Fruit fly (Drosophila melanogaster) whole organism, wandering third instar larva: ENCODE data around the gene CG15005.

Experiments
- Abd-B ChIP-seq: fragments of >200 bp; optimal IDR thresholded peaks from 2 replicates; lab custom pipeline; 2017; ENCODE audit warnings: missing biosample characterization, missing genetic modification characterization
- CG32264 ChIP-seq: fragments of 200-800 bp; sonication (Bioruptor generic); optimal IDR thresholded peaks from 2 replicates; lab custom pipeline; 2016; ENCODE audit warnings: missing biosample characterization, missing genetic modification characterization
- CG9705 ChIP-seq: fragments of 200-800 bp; sonication (Bioruptor generic); optimal IDR thresholded peaks from 2 replicates; lab custom pipeline; 2018; ENCODE audit warnings: missing biosample characterization, mild to moderate bottlenecking, missing genetic modification characterization
- CrebA ChIP-seq: fragments of 200-800 bp; sonication (Bioruptor generic); optimal IDR thresholded peaks from 2 replicates; lab custom pipeline; 2016; ENCODE audit warnings: missing biosample characterization, mild to moderate bottlenecking, missing genetic modification characterization, borderline replicate concordance
- Dfd ChIP-seq: fragments of >200 bp; optimal IDR thresholded peaks from 2 replicates; lab custom pipeline; 2017; ENCODE audit warnings: missing biosample characterization, missing genetic modification characterization
- GATAd ChIP-seq: sonication (Bioruptor generic); optimal IDR thresholded peaks from 2 replicates; lab custom pipeline; 2016; ENCODE audit warnings: missing biosample characterization, missing genetic modification characterization
- HLH106 ChIP-seq: fragments of 200-800 bp; optimal IDR thresholded peaks from 3 replicates; lab custom pipeline; 2019; ENCODE audit warnings: missing biosample characterization, mild to moderate bottlenecking, missing genetic modification characterization, moderate library complexity
- Hnf4 ChIP-seq: fragments of 200-800 bp; sonication (Bioruptor generic); optimal IDR thresholded peaks from 2 replicates; lab custom pipeline; 2016; ENCODE audit warnings: missing biosample characterization, mild to moderate bottlenecking, missing genetic modification characterization
- Hr78 ChIP-seq: fragments of >200 bp; optimal IDR thresholded peaks from 2 replicates; lab custom pipeline; 2017; ENCODE audit warnings: missing biosample characterization, missing genetic modification characterization
- Jra ChIP-seq: sonication (Bioruptor generic); optimal IDR thresholded peaks from 2 replicates; lab custom pipeline; 2016; ENCODE audit warnings: missing biosample characterization, missing genetic modification characterization
- Mio ChIP-seq: sonication (Bioruptor generic); optimal IDR thresholded peaks from 2 replicates; lab custom pipeline; 2016; ENCODE audit warnings: missing biosample characterization, missing genetic modification characterization
- Myc ChIP-seq: fragments of >200 bp; optimal IDR thresholded peaks from 2 replicates; lab custom pipeline; 2017
- N ChIP-seq: fragments of >200 bp; optimal IDR thresholded peaks from 2 replicates; lab custom pipeline; 2018; ENCODE audit warnings: missing biosample characterization, missing external identifiers, missing genetic modification characterization
- OdsH ChIP-seq: fragments of 200-800 bp; sonication (Bioruptor generic); optimal IDR thresholded peaks from 2 replicates; lab custom pipeline; 2016; ENCODE audit warnings: missing biosample characterization, mild to moderate bottlenecking, missing genetic modification characterization
- Rel ChIP-seq, 2 experiments: fragments of 200-800 bp; sonication (Bioruptor generic) in 1 of 2; optimal IDR thresholded peaks; 2 replicates in 1 of 2; 3 replicates in 1 of 2; lab custom pipeline; 2016 to 2019; ENCODE audit warnings: mild to moderate bottlenecking in 2 of 2, missing biosample characterization in 2 of 2, missing genetic modification characterization in 2 of 2, moderate library complexity in 1 of 2
- Sp1 ChIP-seq: fragments of 200-800 bp; sonication (Bioruptor generic); optimal IDR thresholded peaks from 3 replicates; lab custom pipeline; 2019; ENCODE audit warnings: missing biosample characterization, mild to moderate bottlenecking, missing genetic modification characterization, moderate library complexity
- Vsx2 ChIP-seq: fragments of 200-300, 225-300 bp; sonication (Bioruptor generic); optimal IDR thresholded peaks from 2 replicates; lab custom pipeline; 2018; ENCODE audit warnings: missing biosample characterization, missing genetic modification characterization; ENCODE audit not compliant: partially characterized antibody
- br ChIP-seq: fragments of 200-800 bp; sonication (Bioruptor generic); optimal IDR thresholded peaks from 2 replicates; lab custom pipeline; 2016; ENCODE audit warnings: missing biosample characterization, missing genetic modification characterization
- dl ChIP-seq, 2 experiments: fragments of 175-275, 200-275 bp in 1 of 2; fragments of 200-275 bp in 1 of 2; sonication (Bioruptor generic); optimal IDR thresholded peaks; lab custom pipeline; 2018; ENCODE audit warnings: mild to moderate bottlenecking in 2 of 2, missing biosample characterization in 2 of 2, missing genetic modification characterization in 2 of 2, moderate library complexity in 2 of 2; ENCODE audit not compliant: partially characterized antibody in 2 of 2, insufficient read depth in 1 of 2
- dsf ChIP-seq: sonication (Bioruptor generic); optimal IDR thresholded peaks from 2 replicates; lab custom pipeline; 2016; ENCODE audit warnings: missing biosample characterization, missing genetic modification characterization, borderline replicate concordance
- ey ChIP-seq: fragments of 200-800 bp; sonication (Bioruptor generic); optimal IDR thresholded peaks from 2 replicates; lab custom pipeline; 2016; ENCODE audit warnings: missing biosample characterization, missing genetic modification characterization
- foxo ChIP-seq, 2 experiments: fragments of 200-800 bp; sonication (Bioruptor generic); optimal IDR thresholded peaks; 2 replicates in 1 of 2; 3 replicates in 1 of 2; lab custom pipeline; 2016 to 2017; ENCODE audit warnings: missing biosample characterization in 2 of 2, missing genetic modification characterization in 2 of 2
- fru ChIP-seq: fragments of 200-800 bp; sonication (Bioruptor generic); optimal IDR thresholded peaks from 3 replicates; lab custom pipeline; 2016; ENCODE audit warnings: missing biosample characterization, mild to moderate bottlenecking, missing genetic modification characterization
- h ChIP-seq: fragments of 200-800 bp; sonication (Bioruptor generic); optimal IDR thresholded peaks from 3 replicates; lab custom pipeline; 2016; ENCODE audit warnings: missing biosample characterization, mild to moderate bottlenecking, missing genetic modification characterization
- lola ChIP-seq: fragments of >200 bp; optimal IDR thresholded peaks from 2 replicates; lab custom pipeline; 2017; ENCODE audit warnings: missing biosample characterization, missing genetic modification characterization
- pan ChIP-seq: fragments of >200 bp; optimal IDR thresholded peaks from 2 replicates; lab custom pipeline; 2017
- psq ChIP-seq: fragments of 200-800 bp; sonication (Bioruptor generic); optimal IDR thresholded peaks from 3 replicates; lab custom pipeline; 2017; ENCODE audit warnings: missing biosample characterization, mild to moderate bottlenecking, missing genetic modification characterization, moderate library complexity
- rgr ChIP-seq: fragments of 200-800 bp; sonication (Bioruptor generic); optimal IDR thresholded peaks from 3 replicates; lab custom pipeline; 2016; ENCODE audit warnings: missing biosample characterization, mild to moderate bottlenecking, missing genetic modification characterization
- sage ChIP-seq: fragments of 200-800 bp; sonication (Bioruptor generic); optimal IDR thresholded peaks from 2 replicates; lab custom pipeline; 2016; ENCODE audit warnings: missing biosample characterization, mild to moderate bottlenecking, missing genetic modification characterization
- sv ChIP-seq: fragments of 200-800 bp; sonication (Bioruptor generic); optimal IDR thresholded peaks from 3 replicates; lab custom pipeline; 2016; ENCODE audit warnings: missing biosample characterization, missing genetic modification characterization
- tai ChIP-seq: sonication (Bioruptor generic); optimal IDR thresholded peaks from 2 replicates; lab custom pipeline; 2016; ENCODE audit warnings: missing biosample characterization, missing genetic modification characterization
- usp ChIP-seq: fragments of >200 bp; optimal IDR thresholded peaks from 2 replicates; lab custom pipeline; 2017; ENCODE audit warnings: missing biosample characterization, missing genetic modification characterization
- woc ChIP-seq: sonication (Bioruptor generic); optimal IDR thresholded peaks from 2 replicates; lab custom pipeline; 2016; ENCODE audit warnings: missing biosample characterization, mild to moderate bottlenecking, missing genetic modification characterization

Gene CG15005

dm6 chr3L:4232724-4233367 is 28.7 kb upstream of the CG15005 start:
- no peak for TF ChIP-seq pan (lab: Kevin White, UChicago)
- no peak for TF ChIP-seq sage (GFP tag; lab: Kevin White, UChicago)
- no peak for TF ChIP-seq Vsx2
- TF ChIP-seq Mio (GFP tag; lab: Kevin White, UChicago), result no peak
- TF ChIP-seq foxo (GFP tag; optimal IDR thresholded peaks at IDR 0.05; lab: Kevin White, UChicago), result no peak
- no peak for TF ChIP-seq CG32264
- no peak for TF ChIP-seq Jra (GFP tag; lab: Kevin White, UChicago)
- peak; percentile 23 for TF ChIP-seq fru
- no peak for TF ChIP-seq Dfd (GFP tag; lab: Kevin White, UChicago)
- no peak for TF ChIP-seq Rel (GFP tag; optimal IDR thresholded peaks at IDR 0.05; lab: Kevin White, UChicago)
- TF ChIP-seq Rel (tag; optimal IDR thresholded peaks at IDR 0.05; lab: Kevin White, UChicago), result no peak
- TF ChIP-seq CG9705 (GFP tag; lab: Kevin White, UChicago), result no peak
- TF ChIP-seq rgr (GFP tag; lab: Kevin White, UChicago), result no peak
- no peak for TF ChIP-seq Myc (lab: Kevin White, UChicago)
- no peak for TF ChIP-seq sv (GFP tag; lab: Kevin White, UChicago)
- no peak for TF ChIP-seq CrebA
- peak; percentile 43 for TF ChIP-seq h (GFP tag; lab: Kevin White, UChicago)
- no peak for TF ChIP-seq N (GFP tag; lab: Kevin White, UChicago)
- no peak for TF ChIP-seq psq
- no peak for TF ChIP-seq OdsH
- TF ChIP-seq tai (GFP tag; lab: Kevin White, UChicago), result no peak
- no peak for TF ChIP-seq Abd-B (GFP tag; lab: Kevin White, UChicago)
- TF ChIP-seq Hr78, result no peak
- TF ChIP-seq ey (GFP tag; lab: Kevin White, UChicago), result peak; percentile 15
- TF ChIP-seq dsf (GFP tag; lab: Kevin White, UChicago), result no peak
- TF ChIP-seq usp (GFP tag; lab: Kevin White, UChicago), result no peak

- TF ChIP-seq Jra (GFP tag; lab: Kevin White, UChicago) (peak; percentile 14), Hr78 (no peak)
Measured at dm6 chr3L:4232227-4232626, 28.1 kb upstream of the CG15005 start.

dm6 chr3L:4231401-4232014 is 27.4 kb upstream of the CG15005 start:
- TF ChIP-seq Rel (GFP tag; optimal IDR thresholded peaks at IDR 0.05; lab: Kevin White, UChicago) (no peak), Rel (tag; optimal IDR thresholded peaks at IDR 0.05; lab: Kevin White, UChicago) (peak; percentile 68), h (GFP tag; lab: Kevin White, UChicago) (no peak)

dm6 chr3L:4230357-4230901 is 26.3 kb upstream of the CG15005 start:
- TF ChIP-seq GATAd (GFP tag; lab: Kevin White, UChicago) (no peak), rgr (GFP tag; lab: Kevin White, UChicago) (peak; percentile 58), lola (no peak), CG32264 (peak; percentile 8), HLH106 (tag; lab: Kevin White, UChicago) (peak; percentile 40), foxo (GFP tag; optimal IDR thresholded peaks at IDR 0.05; lab: Kevin White, UChicago) (peak in 1 of 2 experiments; percentile 60), ey (GFP tag; lab: Kevin White, UChicago) (peak; percentile 69), Jra (GFP tag; lab: Kevin White, UChicago) (no peak), Sp1 (GFP tag; lab: Kevin White, UChicago) (peak; percentile 43), dl (GFP tag; optimal IDR thresholded peaks at IDR 0.05; lab: Kevin White, UChicago; ENCODE audit: insufficient read depth in 1 of 2, partially characterized antibody in 2 of 2) (no peak), Hr78 (no peak), OdsH (peak; percentile 41), br (peak; percentile 62), sage (GFP tag; lab: Kevin White, UChicago) (no peak), psq (peak; percentile 45), fru (peak; percentile 71), h (GFP tag; lab: Kevin White, UChicago) (peak; percentile 76), Hnf4 (GFP tag; lab: Kevin White, UChicago) (peak; percentile 49), woc (peak; percentile 10), sv (GFP tag; lab: Kevin White, UChicago) (peak; percentile 86)
